Worm (Caenorhabditis elegans) whole organism, L1 larva: ENCODE results near the gene F43C11.8.
"Not testable (repeated sequence)": the region's sequence is repeated elsewhere in the genome, so short reads cannot be mapped to it uniquely, and the experiment has no call there.

Experiments
- alr-1 ChIP-seq: fragments of 200-800 bp; sonication (Bioruptor generic); optimal IDR thresholded peaks from 2 replicates; lab custom pipeline; 2018; ENCODE audit warnings: borderline replicate concordance, mild to moderate bottlenecking, missing genetic modification characterization, missing compliant biosample characterization
- ama-1 ChIP-seq: fragments of 150-350 bp; optimal IDR thresholded peaks from 2 replicates; lab custom pipeline; 2014
- blmp-1 ChIP-seq: fragments of 150-350 bp; optimal IDR thresholded peaks from 2 replicates; lab custom pipeline; 2014; ENCODE audit warnings: missing biosample characterization, missing genetic modification characterization
- ceh-8 ChIP-seq: fragments of 200-800 bp; sonication (Bioruptor generic); optimal IDR thresholded peaks from 2 replicates; lab custom pipeline; 2018; ENCODE audit warnings: mild to moderate bottlenecking, missing genetic modification characterization, moderate library complexity, missing compliant biosample characterization
- ceh-82 ChIP-seq, 3 experiments: fragments of 150-350 bp in 1 of 3; sonication (generic microtip) in 2 of 3; optimal IDR thresholded peaks; 2 replicates each; lab custom pipeline; 2014 to 2017; ENCODE audit warnings: missing biosample characterization in 3 of 3, missing genetic modification characterization in 3 of 3
- ceh-88 ChIP-seq: fragments of 200-800 bp; sonication (Bioruptor generic); IDR thresholded peaks from 2 replicates; pipeline ENCODE4 v1.3.6; 2022; ENCODE audit warnings: missing genetic modification characterization, missing compliant biosample characterization
- efl-1 ChIP-seq, 4 experiments: fragments of 150-350 bp; optimal IDR thresholded peaks in 3 of 4; peaks in 1 of 4; 1 replicate in 1 of 4; 2 replicates in 3 of 4; lab custom pipeline; 2014; ENCODE audit warnings: missing biosample characterization in 2 of 4, missing genetic modification characterization in 2 of 4, missing genetic modification reagents in 2 of 4
- egl-13 ChIP-seq: sonication (generic microtip); optimal IDR thresholded peaks from 2 replicates; lab custom pipeline; 2016; ENCODE audit warnings: missing genotype, missing genetic modification reagents, missing genetic modification characterization, missing compliant biosample characterization
- ets-5 ChIP-seq: fragments of 200-800 bp; sonication (Bioruptor generic); IDR thresholded peaks from 2 replicates; pipeline ENCODE4 v1.3.6; 2022; ENCODE audit warnings: missing genetic modification characterization, missing compliant biosample characterization
- fkh-4 ChIP-seq: sonication (generic microtip); optimal IDR thresholded peaks from 2 replicates; lab custom pipeline; 2016; ENCODE audit warnings: missing compliant biosample characterization, missing genetic modification characterization, borderline replicate concordance
- isw-1 ChIP-seq: fragments of 200-800 bp; sonication (Bioruptor generic); IDR thresholded peaks from 2 replicates; pipeline ENCODE4 v1.3.6; 2022; ENCODE audit warnings: missing genetic modification characterization, missing compliant biosample characterization
- jun-1 ChIP-seq: fragments of 150-350 bp; optimal IDR thresholded peaks from 2 replicates; lab custom pipeline; 2014; ENCODE audit warnings: missing biosample characterization, missing genetic modification reagents, missing genetic modification characterization
- lin-14 ChIP-seq: fragments of 200-800 bp; sonication (Bioruptor generic); optimal IDR thresholded peaks from 2 replicates; lab custom pipeline; 2018; ENCODE audit warnings: mild to moderate bottlenecking, missing genetic modification characterization, moderate library complexity, missing compliant biosample characterization
- lin-35 ChIP-seq, 2 experiments: fragments of 150-350 bp; optimal IDR thresholded peaks; 2 replicates each; lab custom pipeline; 2014; ENCODE audit warnings: missing biosample characterization in 2 of 2, missing genetic modification characterization in 2 of 2, missing genetic modification reagents in 2 of 2
- lsy-2 ChIP-seq, 2 experiments: fragments of 150-350 bp; optimal IDR thresholded peaks; 2 replicates each; lab custom pipeline; 2014; ENCODE audit warnings: missing biosample characterization in 2 of 2, missing genetic modification characterization in 2 of 2
- mab-9 ChIP-seq: fragments of 200-800 bp; sonication (Bioruptor generic); IDR thresholded peaks from 2 replicates; pipeline ENCODE4 v1.3.6; 2022; ENCODE audit warnings: missing genetic modification reagents, missing genetic modification characterization, missing compliant biosample characterization
- mdl-1 ChIP-seq, 2 experiments: fragments of 150-350 bp; optimal IDR thresholded peaks; 2 replicates each; lab custom pipeline; 2014 to 2017; ENCODE audit warnings: missing biosample characterization in 2 of 2, missing genetic modification characterization in 2 of 2, inconsistent platforms in 1 of 2
- mep-1 ChIP-seq: fragments of 150-350 bp; optimal IDR thresholded peaks from 2 replicates; lab custom pipeline; 2014; ENCODE audit warnings: missing biosample characterization, missing genetic modification characterization
- nhr-19 ChIP-seq: fragments of 200-800 bp; sonication (Bioruptor generic); conservative IDR thresholded peaks from 2 replicates; pipeline ENCODE4 v1.3.6; 2022; ENCODE audit warnings: missing genetic modification characterization, missing compliant biosample characterization
- nhr-28 ChIP-seq: fragments of 150-350 bp; optimal IDR thresholded peaks from 2 replicates; lab custom pipeline; 2014; ENCODE audit warnings: missing biosample characterization, missing genetic modification characterization
- nhr-47 ChIP-seq: sonication (generic microtip); optimal IDR thresholded peaks from 2 replicates; lab custom pipeline; 2016; ENCODE audit warnings: mild to moderate bottlenecking, missing genetic modification characterization, moderate library complexity, missing compliant biosample characterization
- nhr-71 ChIP-seq: sonication (generic microtip); optimal IDR thresholded peaks from 2 replicates; lab custom pipeline; 2016; ENCODE audit warnings: mild to moderate bottlenecking, missing genetic modification characterization, moderate library complexity, missing compliant biosample characterization
- nhr-76 ChIP-seq: sonication (generic microtip); optimal IDR thresholded peaks from 2 replicates; lab custom pipeline; 2017; ENCODE audit warnings: missing biosample characterization, missing genetic modification characterization
- nhr-77 ChIP-seq: fragments of 150-350 bp; optimal IDR thresholded peaks from 2 replicates; lab custom pipeline; 2014; ENCODE audit warnings: missing biosample characterization, missing genetic modification characterization
- nhr-85 ChIP-seq: sonication (generic microtip); peaks from one replicate; lab custom pipeline; 2016; ENCODE audit warnings: missing genetic modification characterization, inconsistent platforms, missing compliant biosample characterization
- pqm-1 ChIP-seq: sonication (generic microtip); optimal IDR thresholded peaks from 3 replicates; lab custom pipeline; 2017; ENCODE audit warnings: missing biosample characterization, missing genetic modification characterization
- skn-1 ChIP-seq: fragments of 150-350 bp; optimal IDR thresholded peaks from 2 replicates; lab custom pipeline; 2014; ENCODE audit warnings: missing biosample characterization, missing genetic modification characterization
- tlp-1 ChIP-seq: fragments of 150-350 bp; optimal IDR thresholded peaks from 2 replicates; lab custom pipeline; 2014; ENCODE audit warnings: missing biosample characterization, missing genetic modification characterization
- unc-62 ChIP-seq: fragments of 150-350 bp; optimal IDR thresholded peaks from 2 replicates; lab custom pipeline; 2014; ENCODE audit warnings: missing biosample characterization, missing genetic modification reagents, missing genetic modification characterization
- unc-98 ChIP-seq: fragments of 200-800 bp; sonication (Bioruptor generic); IDR thresholded peaks from 2 replicates; pipeline ENCODE4 v1.3.6; 2022; ENCODE audit warnings: missing genetic modification characterization, missing compliant biosample characterization
- xbp-1 ChIP-seq: sonication (generic microtip); optimal IDR thresholded peaks from 2 replicates; lab custom pipeline; 2016; ENCODE audit warnings: missing genetic modification characterization, missing compliant biosample characterization
- zag-1 ChIP-seq: fragments of 150-350 bp; optimal IDR thresholded peaks from 2 replicates; lab custom pipeline; 2014; ENCODE audit warnings: missing biosample characterization, missing genetic modification characterization
- zip-4 ChIP-seq: fragments of 200-800 bp; sonication (Bioruptor generic); optimal IDR thresholded peaks from 2 replicates; lab custom pipeline; 2018; ENCODE audit warnings: mild to moderate bottlenecking, missing genetic modification characterization, moderate library complexity, missing compliant biosample characterization
- ztf-4 ChIP-seq: fragments of 150-350 bp; optimal IDR thresholded peaks from 2 replicates; lab custom pipeline; 2014; ENCODE audit warnings: missing biosample characterization, missing genetic modification characterization

F43C11.8 gene

ce11 chrII:2332220-2332619 is at the start of gene F43C11.8:
Gene F43C11.8 (plus strand): TSS chrII:2332520.
- TF ChIP-seq tlp-1 (tag; lab: Kevin White, UChicago), result no peak
- no peak for TF ChIP-seq egl-13
- no peak for TF ChIP-seq zag-1 (tag; lab: Kevin White, UChicago)
- no peak for TF ChIP-seq fkh-4
- TF ChIP-seq lsy-2 (tag; optimal IDR thresholded peaks at IDR 0.05; lab: Kevin White, UChicago), result no peak
- TF ChIP-seq ceh-88 (GFP tag; lab: Robert Waterston, UW), result no peak
- no peak for TF ChIP-seq ztf-4 (tag; lab: Kevin White, UChicago)
- no peak for TF ChIP-seq ama-1 (lab: Kevin White, UChicago)
- TF ChIP-seq xbp-1, result no peak
- no peak for TF ChIP-seq nhr-77
- no peak for TF ChIP-seq ceh-8 (GFP tag; lab: Kevin White, UChicago)
- no peak for TF ChIP-seq zip-4 (GFP tag; lab: Kevin White, UChicago)
- no peak for TF ChIP-seq pqm-1
- no peak for TF ChIP-seq blmp-1 (tag; lab: Kevin White, UChicago)
- no peak for TF ChIP-seq unc-98 (GFP tag; lab: Robert Waterston, UW)
- TF ChIP-seq alr-1 (tag; lab: Kevin White, UChicago), result no peak
- TF ChIP-seq unc-62, result no peak

- TF ChIP-seq nhr-85 (tag; lab: Kevin White, UChicago); blmp-1 (tag; lab: Kevin White, UChicago); lsy-2 (tag; optimal IDR thresholded peaks at IDR 0.05; lab: Kevin White, UChicago): not testable (repeated sequence)
Observed at ce11 chrII:2282599-2282998, 49.7 kb upstream of the F43C11.8 start, which contains the start of gene K09F6.9. Gene K09F6.9 (minus strand): TSS chrII:2282699.

ce11 chrII:2284703-2285102 is 47.6 kb upstream of the F43C11.8 start:
- TF ChIP-seq nhr-28, result no peak
- TF ChIP-seq efl-1 (optimal IDR thresholded peaks at IDR 0.05; lab: Kevin White, UChicago), result no peak
- peak in 1 of 2 experiments; percentile 57 for TF ChIP-seq efl-1 (GFP tag; optimal IDR thresholded peaks at IDR 0.05 in 1 of 2; lab: Kevin White, UChicago)

- TF ChIP-seq ets-5 (GFP tag; lab: Robert Waterston, UW), result 0 out of 2 replicates have a peak, but pooled peaks have one; percentile 77
- peak; percentile 11; the same call in 1 of the 2 replicates for TF ChIP-seq isw-1 (GFP tag; lab: Robert Waterston, UW)
- TF ChIP-seq mab-9 (GFP tag; lab: Robert Waterston, UW), result no peak
- TF ChIP-seq lin-14 (GFP tag; lab: Kevin White, UChicago), result peak; percentile 21
- TF ChIP-seq, all 84 proteins: peak for 3
Observed at ce11 chrII:2288798-2289197, 43.5 kb upstream of the F43C11.8 start, which contains the start of the genes K09F6.10 and K09F6.13. Gene K09F6.10 (minus strand): TSS chrII:2288883. Gene K09F6.13 (plus strand): TSS chrII:2289114.

- TF ChIP-seq efl-1 (optimal IDR thresholded peaks at IDR 0.05; lab: Kevin White, UChicago) (peak; percentile 27 to 54), efl-1 (GFP tag; optimal IDR thresholded peaks at IDR 0.05 in 1 of 2; lab: Kevin White, UChicago) (peak in 1 of 2 experiments; percentile 39), nhr-19 (no peak), ceh-82 (tag; optimal IDR thresholded peaks at IDR 0.05; lab: Kevin White, UChicago) (peak; percentile 35 to 70 (median 61)), lin-35 (GFP tag; optimal IDR thresholded peaks at IDR 0.05; lab: Kevin White, UChicago) (no peak), skn-1 (tag; lab: Kevin White, UChicago) (peak; percentile 14), mep-1 (tag; lab: Kevin White, UChicago) (no peak), zip-4 (GFP tag; lab: Kevin White, UChicago) (peak; percentile 92), nhr-76 (tag; lab: Kevin White, UChicago) (no peak), jun-1 (tag; lab: Kevin White, UChicago) (peak; percentile 51), blmp-1 (tag; lab: Kevin White, UChicago) (no peak), isw-1 (GFP tag; lab: Robert Waterston, UW) (peak; percentile 42), mdl-1 (tag; optimal IDR thresholded peaks at IDR 0.05; lab: Kevin White, UChicago) (no peak), lin-14 (GFP tag; lab: Kevin White, UChicago) (peak; percentile 77), nhr-47 (peak; percentile 32), nhr-71 (tag; lab: Kevin White, UChicago) (peak; percentile 65), lsy-2 (tag; optimal IDR thresholded peaks at IDR 0.05; lab: Kevin White, UChicago) (peak in 1 of 2 experiments; percentile 10)
Observed at ce11 chrII:2289441-2289840, 42.9 kb upstream of the F43C11.8 start.
